Fruit fly (Drosophila melanogaster) whole organism: ENCODE measurements around the gene CG32573.

Source experiments
- CG8478 ChIP-seq: fragments of >200 bp; optimal IDR thresholded peaks from 2 replicates; lab custom pipeline; 2018; ENCODE audit warnings: inconsistent platforms
- Dll ChIP-seq: fragments of >200 bp; optimal IDR thresholded peaks from 2 replicates; lab custom pipeline; 2017
- EcR ChIP-seq, 2 experiments: fragments of >200 bp; optimal IDR thresholded peaks; 2 replicates each; lab custom pipeline; 2017; ENCODE audit warnings: missing biosample characterization in 2 of 2, missing genetic modification characterization in 2 of 2, missing genetic modification reagents in 2 of 2
- pan ChIP-seq: fragments of >200 bp; optimal IDR thresholded peaks from 2 replicates; lab custom pipeline; 2017
- psq ChIP-seq: fragments of >200 bp; optimal IDR thresholded peaks from 2 replicates; lab custom pipeline; 2017
- usp ChIP-seq: fragments of >200 bp; optimal IDR thresholded peaks from 2 replicates; lab custom pipeline; 2017; ENCODE audit warnings: missing biosample characterization, missing genetic modification characterization, mixed read lengths

dm6 chrX:16672904-16673303, 21.7 kb downstream of the CG32573 start:
- TF ChIP-seq EcR (GFP tag; optimal IDR thresholded peaks at IDR 0.05; lab: Kevin White, UChicago) (no peak), usp (no peak), psq (lab: Kevin White, UChicago) (no peak), CG8478 (no peak), Dll (no peak), pan (no peak)
